Fruit fly (Drosophila melanogaster) whole organism, prepupa: ENCODE measurements around the gene Secp43.

Experiments
- Blimp-1 ChIP-seq: fragments of 200-800 bp; sonication (Bioruptor generic); optimal IDR thresholded peaks from 3 replicates; lab custom pipeline; 2017; ENCODE audit warnings: missing biosample characterization, missing genetic modification characterization, mild to moderate bottlenecking, moderate library complexity, missing genetic modification reagents
- CG11294 ChIP-seq: fragments of 200-800 bp; sonication (Bioruptor generic); IDR thresholded peaks from 2 replicates; pipeline ENCODE4 v1.3.6; 2022; ENCODE audit warnings: missing biosample characterization, missing genetic modification characterization
- CG11902 ChIP-seq: fragments of 200-800 bp; sonication (Bioruptor generic); optimal IDR thresholded peaks from 3 replicates; lab custom pipeline; 2016; ENCODE audit warnings: missing biosample characterization, missing genetic modification characterization
- CG15336 ChIP-seq: fragments of 200-800 bp; sonication (Bioruptor generic); IDR thresholded peaks from 2 replicates; pipeline ENCODE4 v1.3.6; 2022; ENCODE audit warnings: missing biosample characterization, missing genetic modification characterization
- CG16779 ChIP-seq: fragments of 200-800 bp; sonication (Bioruptor generic); optimal IDR thresholded peaks from 3 replicates; lab custom pipeline; 2017; ENCODE audit warnings: missing biosample characterization, mild to moderate bottlenecking, missing genetic modification characterization
- CG31627 ChIP-seq: fragments of 200-800 bp; sonication (Bioruptor generic); optimal IDR thresholded peaks from 3 replicates; lab custom pipeline; 2016; ENCODE audit warnings: missing biosample characterization, missing genetic modification characterization
- CG32006 ChIP-seq: fragments of 200-800 bp; sonication (Bioruptor generic); optimal IDR thresholded peaks from 3 replicates; lab custom pipeline; 2017; ENCODE audit warnings: missing biosample characterization, mild to moderate bottlenecking, missing genetic modification characterization
- CG34406 ChIP-seq: fragments of 200-800 bp; sonication (Bioruptor generic); optimal IDR thresholded peaks from 3 replicates; lab custom pipeline; 2016; ENCODE audit warnings: missing biosample characterization, missing genetic modification characterization
- CG3919 ChIP-seq: fragments of 200-800 bp; sonication (Bioruptor generic); optimal IDR thresholded peaks from 3 replicates; lab custom pipeline; 2016; ENCODE audit warnings: missing biosample characterization, missing genetic modification characterization
- CG4318 ChIP-seq: fragments of 200-800 bp; sonication (Bioruptor generic); optimal IDR thresholded peaks from 3 replicates; lab custom pipeline; 2017; ENCODE audit warnings: missing biosample characterization, mild to moderate bottlenecking, missing genetic modification characterization
- CG6163 ChIP-seq: fragments of 200-800 bp; sonication (Bioruptor generic); IDR thresholded peaks from 3 replicates; pipeline ENCODE4 v1.3.6; 2022; ENCODE audit warnings: missing biosample characterization, missing genetic modification characterization
- CG6276 ChIP-seq: fragments of 200-800 bp; sonication (Bioruptor generic); optimal IDR thresholded peaks from 2 replicates; lab custom pipeline; 2017; ENCODE audit warnings: missing biosample characterization, mild to moderate bottlenecking, missing genetic modification characterization
- CG6792 ChIP-seq: fragments of 200-800 bp; sonication (Bioruptor generic); optimal IDR thresholded peaks from 3 replicates; lab custom pipeline; 2016; ENCODE audit warnings: missing biosample characterization, missing genetic modification characterization
- CG6808 ChIP-seq: fragments of 200-800 bp; sonication (Bioruptor generic); optimal IDR thresholded peaks from 3 replicates; lab custom pipeline; 2017; ENCODE audit warnings: missing biosample characterization, missing genetic modification characterization, mild to moderate bottlenecking, moderate library complexity, missing genetic modification reagents
- CG7368 ChIP-seq: fragments of 200-800 bp; sonication (Bioruptor generic); optimal IDR thresholded peaks from 3 replicates; lab custom pipeline; 2016; ENCODE audit warnings: missing biosample characterization, missing genetic modification characterization
- CG8119 ChIP-seq: fragments of 200-800 bp; sonication (Bioruptor generic); IDR thresholded peaks from 3 replicates; pipeline ENCODE4 v1.3.6; 2022; ENCODE audit warnings: missing biosample characterization, missing genetic modification characterization
- CG9139 ChIP-seq: fragments of 200-800 bp; sonication (Bioruptor generic); optimal IDR thresholded peaks from 3 replicates; lab custom pipeline; 2017; ENCODE audit warnings: missing biosample characterization, mild to moderate bottlenecking, missing genetic modification characterization
- Eip78C ChIP-seq: fragments of 200-800 bp; sonication (Bioruptor generic); peaks from one replicate; lab custom pipeline; 2016; ENCODE audit warnings: missing biosample characterization, missing genetic modification characterization
- Gug ChIP-seq: fragments of 200-800 bp; sonication (Bioruptor generic); IDR thresholded peaks from 2 replicates; pipeline ENCODE4 v1.3.6; 2022; ENCODE audit warnings: missing biosample characterization, missing genetic modification characterization
- Hr4 ChIP-seq: fragments of 200-800 bp; sonication (Bioruptor generic); optimal IDR thresholded peaks from 3 replicates; lab custom pipeline; 2016; ENCODE audit warnings: missing biosample characterization, missing genetic modification characterization
- Met ChIP-seq: fragments of 200-800 bp; sonication (Bioruptor generic); optimal IDR thresholded peaks from 3 replicates; lab custom pipeline; 2016; ENCODE audit warnings: missing biosample characterization, missing genetic modification characterization
- OdsH ChIP-seq: fragments of 200-800 bp; sonication (Bioruptor generic); optimal IDR thresholded peaks from 3 replicates; lab custom pipeline; 2016; ENCODE audit warnings: missing biosample characterization, missing genetic modification characterization
- Sox102F ChIP-seq: fragments of 200-800 bp; sonication (Bioruptor generic); optimal IDR thresholded peaks from 2 replicates; lab custom pipeline; 2016; ENCODE audit warnings: missing biosample characterization, mild to moderate bottlenecking, missing genetic modification characterization
- Sox14 ChIP-seq: fragments of 200-800 bp; sonication (Bioruptor generic); optimal IDR thresholded peaks from 3 replicates; lab custom pipeline; 2016; ENCODE audit warnings: missing biosample characterization, missing genetic modification characterization
- achi ChIP-seq: fragments of 200-800 bp; sonication (Bioruptor generic); optimal IDR thresholded peaks from 3 replicates; lab custom pipeline; 2016; ENCODE audit warnings: missing biosample characterization, missing genetic modification characterization
- dac ChIP-seq: fragments of 200-800 bp; sonication (Bioruptor generic); optimal IDR thresholded peaks from 2 replicates; lab custom pipeline; 2017; ENCODE audit warnings: missing biosample characterization, mild to moderate bottlenecking, missing genetic modification characterization
- dsx ChIP-seq: fragments of 200-800 bp; optimal IDR thresholded peaks from 3 replicates; lab custom pipeline; 2019; ENCODE audit warnings: missing biosample characterization, mild to moderate bottlenecking, missing genetic modification characterization, moderate library complexity; ENCODE audit not compliant: poor library complexity, severe bottlenecking
- esn ChIP-seq: fragments of 200-800 bp; sonication (Bioruptor generic); optimal IDR thresholded peaks from 2 replicates; lab custom pipeline; 2016; ENCODE audit warnings: missing biosample characterization, mild to moderate bottlenecking, missing genetic modification characterization, moderate library complexity
- fd85E ChIP-seq: fragments of 200-800 bp; sonication (Bioruptor generic); optimal IDR thresholded peaks from 3 replicates; lab custom pipeline; 2016; ENCODE audit warnings: missing biosample characterization, missing genetic modification characterization
- lz ChIP-seq: fragments of 200-800 bp; sonication (Bioruptor generic); optimal IDR thresholded peaks from 3 replicates; lab custom pipeline; 2016; ENCODE audit warnings: missing biosample characterization, missing genetic modification characterization
- pdm3 ChIP-seq: fragments of 200-800 bp; sonication (Bioruptor generic); optimal IDR thresholded peaks from 3 replicates; lab custom pipeline; 2016; ENCODE audit warnings: missing biosample characterization, missing genetic modification characterization
- salr ChIP-seq, 2 experiments: fragments of 200-800 bp; sonication (Bioruptor generic); optimal IDR thresholded peaks; 3 replicates each; lab custom pipeline; 2016 to 2018; ENCODE audit warnings: missing biosample characterization in 2 of 2, missing genetic modification characterization in 2 of 2, mild to moderate bottlenecking in 1 of 2
- ss ChIP-seq, 2 experiments: fragments of 200-800 bp; sonication (Bioruptor generic); optimal IDR thresholded peaks; 2 replicates in 1 of 2; 3 replicates in 1 of 2; lab custom pipeline; 2017 to 2018; ENCODE audit warnings: mild to moderate bottlenecking in 2 of 2, missing biosample characterization in 2 of 2, missing genetic modification characterization in 2 of 2, moderate library complexity in 1 of 2
- svp ChIP-seq: fragments of 200-800 bp; sonication (Bioruptor generic); peaks from one replicate; lab custom pipeline; 2016; ENCODE audit warnings: missing biosample characterization, missing genetic modification characterization
- topi ChIP-seq: fragments of 200-800 bp; sonication (Bioruptor generic); optimal IDR thresholded peaks from 3 replicates; lab custom pipeline; 2016; ENCODE audit warnings: missing biosample characterization, missing genetic modification characterization

Gene Secp43

DNA sequence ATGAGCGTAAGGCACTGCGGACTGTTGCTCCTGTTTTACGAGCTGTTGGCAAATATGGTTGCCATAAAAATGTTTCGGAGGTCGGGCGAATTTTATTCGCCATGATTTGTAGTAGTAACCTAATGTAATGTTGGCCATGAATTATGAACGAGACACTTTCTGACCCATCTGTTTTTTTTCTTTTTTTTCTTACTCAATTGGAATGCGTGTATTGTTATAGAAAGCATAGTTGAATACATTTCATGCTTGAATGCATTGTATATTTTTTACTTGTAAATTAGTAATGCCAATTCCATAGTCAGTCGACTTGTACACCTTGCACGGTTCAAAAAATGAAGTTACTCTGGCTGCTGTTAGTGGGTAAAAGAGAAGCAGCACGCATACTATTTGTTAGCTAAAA, 16.8 kb downstream of the Secp43 start, which contains the start of gene CG43056:
Gene CG43056, plus strand, starts transcription at position 301 of the 400 bp plus-strand sequence.
- no peak for TF ChIP-seq topi (GFP tag; lab: Kevin White, UChicago)
- TF ChIP-seq CG8119 (GFP tag; lab: Robert Waterston, UW): no peak
- TF ChIP-seq salr (GFP tag; optimal IDR thresholded peaks at IDR 0.05; lab: Kevin White, UChicago): no peak
- TF ChIP-seq CG32006 (GFP tag; lab: Kevin White, UChicago): no peak
- TF ChIP-seq CG15336 (GFP tag; lab: Robert Waterston, UW): no peak
- TF ChIP-seq CG16779: no peak
- TF ChIP-seq CG11902: no peak
- TF ChIP-seq Gug (GFP tag; lab: Robert Waterston, UW): no peak
- TF ChIP-seq CG9139 (GFP tag; lab: Kevin White, UChicago): no peak
- no peak for TF ChIP-seq CG3919
- TF ChIP-seq Blimp-1 (GFP tag; lab: Kevin White, UChicago): no peak
- TF ChIP-seq Sox102F (GFP tag; lab: Kevin White, UChicago): no peak
- no peak for TF ChIP-seq Sox14 (GFP tag; lab: Kevin White, UChicago)
- TF ChIP-seq fd85E (GFP tag; lab: Kevin White, UChicago): no peak
- no peak for TF ChIP-seq OdsH (GFP tag; lab: Kevin White, UChicago)

DNA sequence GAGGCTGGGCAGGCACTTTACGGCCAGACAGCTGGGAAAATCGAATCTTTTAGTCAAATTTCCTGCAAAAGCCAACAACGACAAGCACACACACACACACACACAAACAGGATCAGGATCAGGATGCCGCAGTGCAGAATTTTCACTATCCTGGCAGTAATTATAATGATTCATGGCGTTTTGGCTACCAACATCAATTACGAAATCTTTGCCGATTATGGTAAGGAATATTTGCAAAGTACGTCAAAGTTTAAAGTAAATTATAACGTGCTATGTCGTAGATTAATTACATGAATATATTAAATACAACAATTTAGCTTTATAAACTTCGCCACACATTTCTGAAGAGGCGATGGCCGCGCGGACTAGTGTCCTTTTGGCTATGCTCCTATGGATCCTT, 20.6 kb downstream of the Secp43 start, which contains the start of the genes CG34177 and CG34178:
Gene CG34177, plus strand, starts transcription at position 301 of the 400 bp plus-strand sequence.
Gene CG34178, plus strand, starts transcription at position 301 of the 400 bp plus-strand sequence.
- no peak for TF ChIP-seq dsx (GFP tag; lab: Kevin White, UChicago)
- peak; percentile 21 for TF ChIP-seq svp (GFP tag; lab: Kevin White, UChicago)

DNA sequence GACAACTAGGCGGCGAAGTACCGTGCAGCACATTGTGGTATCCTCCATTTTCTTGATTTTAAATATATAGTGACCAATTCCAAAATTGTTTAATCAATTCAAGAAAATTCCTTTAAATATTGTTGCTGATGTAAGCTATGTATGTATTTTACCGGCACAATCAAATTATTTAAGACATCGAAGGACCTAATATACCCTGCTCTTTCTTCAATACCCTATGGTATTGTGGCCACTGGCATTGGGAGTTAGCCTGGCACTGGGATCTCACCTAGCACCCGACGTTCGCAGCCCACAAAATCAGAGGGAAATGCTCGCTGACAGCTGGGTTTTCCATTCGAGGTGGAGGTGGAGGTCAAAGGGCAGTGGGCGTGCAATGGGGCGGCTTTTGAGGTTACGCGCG, 32.1 kb downstream of the Secp43 start:
- TF ChIP-seq salr (GFP tag; optimal IDR thresholded peaks at IDR 0.05; lab: Kevin White, UChicago) (no peak), ss (GFP tag; optimal IDR thresholded peaks at IDR 0.05; lab: Kevin White, UChicago) (no peak), Hr4 (GFP tag; lab: Kevin White, UChicago) (no peak), dac (GFP tag; lab: Kevin White, UChicago) (no peak), CG4318 (GFP tag; lab: Kevin White, UChicago) (no peak)

DNA sequence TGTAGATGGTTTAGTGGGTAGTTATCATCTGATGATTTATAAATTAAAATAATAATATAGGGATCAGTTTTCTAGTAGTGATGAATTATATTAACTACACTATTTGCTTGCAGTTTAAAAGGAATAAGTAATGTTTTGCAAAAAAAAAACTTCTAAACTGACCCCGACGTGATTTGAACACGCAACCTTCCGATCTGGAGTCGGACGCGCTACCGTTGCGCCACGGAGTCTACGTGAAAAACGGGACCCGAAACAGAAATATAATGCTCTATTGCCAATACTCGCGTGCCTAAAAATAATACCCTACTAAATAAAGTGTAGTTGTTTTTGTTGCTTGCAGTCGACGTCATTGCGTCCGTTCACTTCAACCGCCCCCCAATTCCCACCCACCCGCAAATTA, 35.4 kb downstream of the Secp43 start:
- TF ChIP-seq CG34406: no peak
- TF ChIP-seq CG6792 (GFP tag; lab: Kevin White, UChicago): no peak
- TF ChIP-seq ss (GFP tag; optimal IDR thresholded peaks at IDR 0.05; lab: Kevin White, UChicago): no peak
- no peak for TF ChIP-seq CG4318 (GFP tag; lab: Kevin White, UChicago)
- no peak for TF ChIP-seq CG3919
- TF ChIP-seq CG7368 (GFP tag; lab: Kevin White, UChicago): no peak
- no peak for TF ChIP-seq CG8119 (GFP tag; lab: Robert Waterston, UW)
- TF ChIP-seq lz: no peak
- TF ChIP-seq CG31627 (GFP tag; lab: Kevin White, UChicago): no peak

DNA sequence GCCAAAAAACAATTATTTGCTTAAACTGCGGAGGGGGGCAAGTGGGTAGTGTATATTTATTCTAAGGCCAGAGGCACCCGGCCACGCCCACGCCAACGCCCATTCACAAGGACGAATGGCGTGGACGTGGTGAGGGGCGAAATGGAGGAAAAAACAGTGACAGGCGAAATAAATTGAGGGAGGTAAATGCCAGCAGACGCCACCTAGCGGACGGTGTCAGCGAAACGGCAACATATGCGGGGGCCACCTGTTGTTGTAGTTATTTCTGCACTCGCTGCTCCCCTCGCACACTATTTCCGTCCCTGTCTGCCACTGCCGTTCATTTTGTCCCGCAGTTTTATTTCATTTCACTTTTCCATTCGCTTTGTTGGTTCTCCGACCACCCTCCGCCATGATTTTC, 36.3 kb downstream of the Secp43 start:
- TF ChIP-seq CG15336 (GFP tag; lab: Robert Waterston, UW) (no peak), Blimp-1 (GFP tag; lab: Kevin White, UChicago) (no peak), Eip78C (no peak), CG6163 (GFP tag; lab: Robert Waterston, UW) (no peak), pdm3 (no peak), dac (GFP tag; lab: Kevin White, UChicago) (no peak), esn (GFP tag; lab: Kevin White, UChicago) (no peak), CG11294 (GFP tag; lab: Robert Waterston, UW) (no peak), CG6276 (GFP tag; lab: Kevin White, UChicago) (no peak), CG6808 (no peak), Met (GFP tag; lab: Kevin White, UChicago) (no peak), achi (GFP tag; lab: Kevin White, UChicago) (no peak), CG34406 (no peak)
- TF ChIP-seq, all 60 proteins: peak for 0
